Fruit fly (Drosophila melanogaster) whole organism, embryonic: ENCODE results near the gene da.

Experiments used
- Abd-B ChIP-seq: fragments of 200-800 bp; sonication (Bioruptor generic); optimal IDR thresholded peaks from 2 replicates; lab custom pipeline; 2018; ENCODE audit warnings: missing biosample characterization, mild to moderate bottlenecking, missing genetic modification characterization, moderate library complexity
- B-H1 ChIP-seq: fragments of 200-800 bp; sonication (Bioruptor generic); IDR thresholded peaks from 3 replicates; pipeline ENCODE4 v1.3.6; 2022; ENCODE audit warnings: missing biosample characterization, missing genetic modification characterization
- Bteb2 ChIP-seq: fragments of 200-800 bp; sonication (Bioruptor generic); optimal IDR thresholded peaks from 2 replicates; lab custom pipeline; 2016; ENCODE audit warnings: missing biosample characterization, missing genetic modification characterization
- CG10462 ChIP-seq: fragments of 200-800 bp; sonication (Bioruptor generic); optimal IDR thresholded peaks from 2 replicates; lab custom pipeline; 2016; ENCODE audit warnings: missing biosample characterization, missing genetic modification characterization
- CG11247 ChIP-seq: fragments of 200-800 bp; sonication (Bioruptor generic); IDR thresholded peaks from 2 replicates; pipeline ENCODE4 v1.3.6; 2022; ENCODE audit warnings: missing biosample characterization, missing genetic modification characterization
- CG11398 ChIP-seq: fragments of 200-800 bp; sonication (Bioruptor generic); optimal IDR thresholded peaks from 2 replicates; lab custom pipeline; 2016; ENCODE audit warnings: missing biosample characterization, missing genetic modification characterization
- CG11456 ChIP-seq: fragments of 200-800 bp; sonication (Bioruptor generic); IDR thresholded peaks from 3 replicates; pipeline ENCODE4 v1.3.6; 2022; ENCODE audit warnings: missing biosample characterization, missing genetic modification characterization
- CG12155 ChIP-seq: fragments of 200-800 bp; sonication (Bioruptor generic); optimal IDR thresholded peaks from 3 replicates; lab custom pipeline; 2016; ENCODE audit warnings: missing biosample characterization, missing genetic modification characterization
- CG12299 ChIP-seq: fragments of 200-800 bp; sonication (Bioruptor generic); optimal IDR thresholded peaks from 2 replicates; lab custom pipeline; 2018; ENCODE audit warnings: missing biosample characterization, mild to moderate bottlenecking, missing genetic modification characterization
- CG13624 ChIP-seq: fragments of 200-800 bp; sonication (Bioruptor generic); optimal IDR thresholded peaks from 2 replicates; lab custom pipeline; 2016; ENCODE audit warnings: missing biosample characterization, missing genetic modification characterization
- CG14860 ChIP-seq: fragments of 200-800 bp; sonication (Bioruptor generic); IDR thresholded peaks from 3 replicates; pipeline ENCODE4 v1.3.6; 2022; ENCODE audit warnings: missing biosample characterization, missing genetic modification characterization; ENCODE audit not compliant: partially characterized antibody
- CG16815 ChIP-seq: fragments of 200-800 bp; sonication (Bioruptor generic); optimal IDR thresholded peaks from 3 replicates; lab custom pipeline; 2017; ENCODE audit warnings: missing biosample characterization, mild to moderate bottlenecking, missing genetic modification characterization
- CG16863 ChIP-seq: fragments of 200-800 bp; sonication (Bioruptor generic); optimal IDR thresholded peaks from 3 replicates; lab custom pipeline; 2016; ENCODE audit warnings: missing biosample characterization, missing genetic modification characterization
- CG17186 ChIP-seq: fragments of 200-800 bp; sonication (Bioruptor generic); optimal IDR thresholded peaks from 3 replicates; lab custom pipeline; 2017; ENCODE audit warnings: missing biosample characterization, missing genetic modification reagents, missing genetic modification characterization
- CG17568 ChIP-seq: fragments of 200-800 bp; sonication (Bioruptor generic); optimal IDR thresholded peaks from 2 replicates; lab custom pipeline; 2018; ENCODE audit warnings: missing biosample characterization, mild to moderate bottlenecking, missing genetic modification characterization, moderate library complexity
- CG17612 ChIP-seq: fragments of 200-800 bp; sonication (Bioruptor generic); IDR thresholded peaks from 2 replicates; pipeline ENCODE4 v1.3.6; 2022; ENCODE audit warnings: missing biosample characterization, missing genetic modification characterization
- CG17829 ChIP-seq: fragments of 200-800 bp; optimal IDR thresholded peaks from 2 replicates; lab custom pipeline; 2019; ENCODE audit warnings: missing biosample characterization, mild to moderate bottlenecking, missing genetic modification characterization, moderate library complexity
- CG18764 ChIP-seq: fragments of 200-800 bp; sonication (Bioruptor generic); optimal IDR thresholded peaks from 3 replicates; lab custom pipeline; 2016; ENCODE audit warnings: missing biosample characterization, missing genetic modification characterization
- CG31441 ChIP-seq: fragments of 200-800 bp; sonication (Bioruptor generic); IDR thresholded peaks from 2 replicates; pipeline ENCODE4 v1.3.6; 2022; ENCODE audit warnings: missing biosample characterization, missing genetic modification characterization
- CG32532 ChIP-seq: fragments of 200-800 bp; sonication (Bioruptor generic); IDR thresholded peaks from 2 replicates; pipeline ENCODE4 v1.3.6; 2022; ENCODE audit warnings: missing biosample characterization, missing genetic modification characterization
- CG34376 ChIP-seq: fragments of 200-800 bp; sonication (Bioruptor generic); optimal IDR thresholded peaks from 2 replicates; lab custom pipeline; 2018; ENCODE audit warnings: missing biosample characterization, mild to moderate bottlenecking, missing genetic modification characterization
- CG4424 ChIP-seq: fragments of 200-800 bp; sonication (Bioruptor generic); optimal IDR thresholded peaks from 3 replicates; lab custom pipeline; 2016; ENCODE audit warnings: missing biosample characterization, missing genetic modification characterization
- CG9727 ChIP-seq: fragments of 200-800 bp; sonication (Bioruptor generic); optimal IDR thresholded peaks from 3 replicates; lab custom pipeline; 2017; ENCODE audit warnings: missing biosample characterization, mild to moderate bottlenecking, missing genetic modification characterization
- CG9817 ChIP-seq: fragments of 200-800 bp; sonication (Bioruptor generic); optimal IDR thresholded peaks from 2 replicates; lab custom pipeline; 2018; ENCODE audit warnings: missing biosample characterization, mild to moderate bottlenecking, missing genetic modification characterization, moderate library complexity
- CTCF ChIP-seq: fragments of 200-800 bp; sonication (Bioruptor generic); optimal IDR thresholded peaks from 2 replicates; lab custom pipeline; 2017; ENCODE audit warnings: missing biosample characterization, mild to moderate bottlenecking, missing genetic modification characterization, moderate library complexity
- D19B ChIP-seq: fragments of 200-800 bp; sonication (Bioruptor generic); optimal IDR thresholded peaks from 2 replicates; lab custom pipeline; 2017; ENCODE audit warnings: missing biosample characterization, mild to moderate bottlenecking, missing genetic modification characterization
- Dip2 ChIP-seq: fragments of 200-800 bp; sonication (Bioruptor generic); IDR thresholded peaks from 2 replicates; pipeline ENCODE4 v1.3.6; 2022; ENCODE audit warnings: missing biosample characterization, missing genetic modification characterization
- HLH3B ChIP-seq: fragments of 200-800 bp; sonication (Bioruptor generic); IDR thresholded peaks from 2 replicates; pipeline ENCODE4 v1.3.6; 2022; ENCODE audit warnings: missing biosample characterization, missing genetic modification characterization
- Hand ChIP-seq: fragments of 200-800 bp; sonication (Bioruptor generic); optimal IDR thresholded peaks from 2 replicates; lab custom pipeline; 2017; ENCODE audit warnings: mild to moderate bottlenecking, missing biosample characterization, missing genetic modification reagents, missing genetic modification characterization
- Jarid2 ChIP-seq: fragments of 200-800 bp; sonication (Bioruptor generic); optimal IDR thresholded peaks from 3 replicates; lab custom pipeline; 2017; ENCODE audit warnings: mild to moderate bottlenecking, missing biosample characterization, missing genetic modification reagents, missing genetic modification characterization
- MBD-R2 ChIP-seq: fragments of 200-800 bp; sonication (Bioruptor generic); IDR thresholded peaks from 2 replicates; pipeline ENCODE4 v1.3.6; 2022; ENCODE audit warnings: missing biosample characterization, missing genetic modification characterization
- NK7.1 ChIP-seq: fragments of 200-800 bp; sonication (Bioruptor generic); optimal IDR thresholded peaks from 3 replicates; lab custom pipeline; 2016; ENCODE audit warnings: missing biosample characterization, missing genetic modification characterization
- Vsx1 ChIP-seq: fragments of 200-800 bp; sonication (Bioruptor generic); optimal IDR thresholded peaks from 2 replicates; lab custom pipeline; 2017; ENCODE audit warnings: missing biosample characterization, mild to moderate bottlenecking, missing genetic modification characterization, missing genetic modification reagents
- Xrp1 ChIP-seq: fragments of 200-800 bp; sonication (Bioruptor generic); IDR thresholded peaks from 2 replicates; pipeline ENCODE4 v1.3.6; 2022; ENCODE audit warnings: missing biosample characterization, missing genetic modification characterization
- cato ChIP-seq: fragments of 200-800 bp; sonication (Bioruptor generic); optimal IDR thresholded peaks from 2 replicates; lab custom pipeline; 2016; ENCODE audit warnings: missing biosample characterization, missing genetic modification characterization, borderline replicate concordance
- chm ChIP-seq: fragments of 200-800 bp; sonication (Bioruptor generic); IDR thresholded peaks from 2 replicates; pipeline ENCODE4 v1.3.6; 2022; ENCODE audit warnings: missing biosample characterization, missing genetic modification characterization
- crc ChIP-seq: fragments of 200-800 bp; sonication (Bioruptor generic); optimal IDR thresholded peaks from 2 replicates; lab custom pipeline; 2016; ENCODE audit warnings: missing biosample characterization, missing genetic modification characterization
- crp ChIP-seq, 2 experiments: fragments of 200-800 bp; sonication (Bioruptor generic); optimal IDR thresholded peaks; 2 replicates in 1 of 2; 3 replicates in 1 of 2; lab custom pipeline; 2017; ENCODE audit warnings: missing biosample characterization in 2 of 2, missing genetic modification characterization in 2 of 2, mild to moderate bottlenecking in 1 of 2, moderate library complexity in 1 of 2
- dysf ChIP-seq: fragments of 200-800 bp; sonication (Bioruptor generic); IDR thresholded peaks from 3 replicates; pipeline ENCODE4 v1.3.6; 2022; ENCODE audit warnings: missing biosample characterization, missing genetic modification characterization
- ewg ChIP-seq: fragments of 200-800 bp; sonication (Bioruptor generic); optimal IDR thresholded peaks from 3 replicates; lab custom pipeline; 2017; ENCODE audit warnings: mild to moderate bottlenecking, missing biosample characterization, missing genetic modification reagents, missing genetic modification characterization
- fd102C ChIP-seq: fragments of 200-800 bp; sonication (Bioruptor generic); optimal IDR thresholded peaks from 2 replicates; lab custom pipeline; 2018; ENCODE audit warnings: missing biosample characterization, mild to moderate bottlenecking, missing genetic modification characterization, moderate library complexity
- fu2 ChIP-seq: fragments of 200-800 bp; sonication (Bioruptor generic); optimal IDR thresholded peaks from 2 replicates; lab custom pipeline; 2016; ENCODE audit warnings: missing biosample characterization, missing genetic modification characterization
- grau ChIP-seq: fragments of 200-800 bp; optimal IDR thresholded peaks from 3 replicates; lab custom pipeline; 2019; ENCODE audit warnings: missing biosample characterization, mild to moderate bottlenecking, missing genetic modification characterization, moderate library complexity
- sens-2 ChIP-seq: fragments of 200-800 bp; sonication (Bioruptor generic); IDR thresholded peaks from 2 replicates; pipeline ENCODE4 v1.3.6; 2022; ENCODE audit warnings: missing biosample characterization, missing genetic modification characterization
- slp2 ChIP-seq: fragments of 200-800 bp; sonication (Bioruptor generic); optimal IDR thresholded peaks from 2 replicates; lab custom pipeline; 2016; ENCODE audit warnings: missing biosample characterization, missing genetic modification characterization
- sqz ChIP-seq: fragments of 200-800 bp; sonication (Bioruptor generic); optimal IDR thresholded peaks from 3 replicates; lab custom pipeline; 2018; ENCODE audit warnings: missing biosample characterization, mild to moderate bottlenecking, missing genetic modification characterization
- ttk ChIP-seq: fragments of 200-800 bp; sonication (Bioruptor generic); IDR thresholded peaks from 2 replicates; pipeline ENCODE4 v2.1.2; 2022; ENCODE audit warnings: missing biosample characterization, missing genetic modification characterization
- twi ChIP-seq: fragments of 200-800 bp; optimal IDR thresholded peaks from 2 replicates; lab custom pipeline; 2019; ENCODE audit warnings: missing biosample characterization, mild to moderate bottlenecking, missing genetic modification characterization, moderate library complexity
- vfl ChIP-seq: fragments of 200-800 bp; sonication (Bioruptor generic); optimal IDR thresholded peaks from 2 replicates; lab custom pipeline; 2016; ENCODE audit warnings: missing biosample characterization, missing genetic modification characterization
- zf30C ChIP-seq: fragments of 200-800 bp; sonication (Bioruptor generic); optimal IDR thresholded peaks from 3 replicates; lab custom pipeline; 2018; ENCODE audit warnings: missing biosample characterization, mild to moderate bottlenecking, missing genetic modification characterization

Gene da

dm6 chr2L:10387869-10388726 is at the start of gene da (continued):
- TF ChIP-seq cato = no peak
- no peak; the same call in 2 of the 3 replicates for TF ChIP-seq CG11456
- no peak for TF ChIP-seq Jarid2
- TF ChIP-seq CG16863 (GFP tag; lab: Kevin White, UChicago) = peak; percentile 57
- no peak for TF ChIP-seq zf30C (GFP tag; lab: Kevin White, UChicago)
- TF ChIP-seq dysf (GFP tag; lab: Robert Waterston, UW) = peak; percentile 64; the same call in 2 of the 3 replicates
- peak; percentile 32 for TF ChIP-seq fu2 (GFP tag; lab: Kevin White, UChicago)
- TF ChIP-seq Hand (GFP tag; lab: Kevin White, UChicago) = no peak
- peak; percentile 40 for TF ChIP-seq CG9727 (GFP tag; lab: Kevin White, UChicago)
- TF ChIP-seq D19B (GFP tag; lab: Kevin White, UChicago) = peak; percentile 64
- TF ChIP-seq MBD-R2 (GFP tag; lab: Robert Waterston, UW) = peak; percentile 61
- TF ChIP-seq twi (tag; lab: Kevin White, UChicago) = peak; percentile 43
- TF ChIP-seq CG32532 (GFP tag; lab: Robert Waterston, UW) = peak; percentile 66
- peak; percentile 15; the same call in 1 of the 3 replicates for TF ChIP-seq B-H1 (GFP tag; lab: Robert Waterston, UW)
- no peak for TF ChIP-seq CG11398
- TF ChIP-seq CG10462 = peak; percentile 10
- peak; percentile 69 for TF ChIP-seq grau (tag; lab: Kevin White, UChicago)
- TF ChIP-seq sqz (GFP tag; lab: Kevin White, UChicago) = no peak
- 0 out of 2 replicates have a peak, but pooled peaks have one; percentile 19 for TF ChIP-seq ttk (GFP tag; lab: Robert Waterston, UW)
- TF ChIP-seq crc (GFP tag; lab: Kevin White, UChicago) = peak; percentile 34
- no peak for TF ChIP-seq sens-2 (GFP tag; lab: Robert Waterston, UW)
- TF ChIP-seq CG34376 (GFP tag; lab: Kevin White, UChicago) = peak; percentile 16
- TF ChIP-seq CG18764 (GFP tag; lab: Kevin White, UChicago) = peak; percentile 33
- peak; percentile 76 for TF ChIP-seq CG17829 (tag; lab: Kevin White, UChicago)
- TF ChIP-seq fd102C (GFP tag; lab: Kevin White, UChicago) = no peak
- peak; percentile 54; the same call in 1 of the 2 replicates for TF ChIP-seq CG11247 (GFP tag; lab: Robert Waterston, UW)
- TF ChIP-seq CG17186 (GFP tag; lab: Kevin White, UChicago) = peak; percentile 79
- no peak for TF ChIP-seq CG12299 (tag; lab: Kevin White, UChicago)
- peak; percentile 50 for TF ChIP-seq CG12155 (GFP tag; lab: Kevin White, UChicago)
- peak; percentile 67 for TF ChIP-seq Bteb2 (GFP tag; lab: Kevin White, UChicago)
- TF ChIP-seq CG4424 (GFP tag; lab: Kevin White, UChicago) = peak; percentile 55
- no peak for TF ChIP-seq CG17612 (GFP tag; lab: Robert Waterston, UW)
- no peak for TF ChIP-seq Abd-B
- peak; percentile 36 for TF ChIP-seq slp2 (GFP tag; lab: Kevin White, UChicago)
- TF ChIP-seq Vsx1 (GFP tag; lab: Kevin White, UChicago) = no peak
- peak; percentile 63 for TF ChIP-seq CG13624
- TF ChIP-seq CG14860 = no peak
- no peak for TF ChIP-seq Dip2 (GFP tag; lab: Robert Waterston, UW)
- TF ChIP-seq CG31441 (GFP tag; lab: Robert Waterston, UW) = peak; percentile 53; the same call in 1 of the 2 replicates
- TF ChIP-seq crp (GFP tag; optimal IDR thresholded peaks at IDR 0.05; lab: Kevin White, UChicago) = peak in 1 of 2 experiments; percentile 55
- TF ChIP-seq Xrp1 (GFP tag; lab: Robert Waterston, UW) = peak; percentile 63
- TF ChIP-seq ewg = no peak
- peak; percentile 24 for TF ChIP-seq CG17568
- peak; percentile 55 for TF ChIP-seq chm (GFP tag; lab: Robert Waterston, UW)
- TF ChIP-seq CTCF (GFP tag; lab: Kevin White, UChicago) = no peak
- peak; percentile 19 for TF ChIP-seq CG16815
- peak; percentile 52 for TF ChIP-seq HLH3B (GFP tag; lab: Robert Waterston, UW)
- peak; percentile 53 for TF ChIP-seq vfl
- TF ChIP-seq NK7.1 (GFP tag; lab: Kevin White, UChicago) = no peak
- TF ChIP-seq CG9817 (tag; lab: Kevin White, UChicago) = no peak
